Comparison of ENCODE assay signal across 5 worm cellular contexts in genomic region chrV:15815962-15816432, ce11.
A peak's percentile ranks its signal among the peaks of the same experiment; 100 is the strongest.
TF ChIP-seq lines count a peak whose summit lies in the region.

fbxa-69 (minus strand) TSS chrV:15815971.
F54B8.4 (plus strand) TSS chrV:15816382.

TF ChIP-seq in whole organism, L1 larva, 84 proteins besides CTCF, POLR2A, EP300 and RAD21:
- peak; percentile 46 for TF ChIP-seq blmp-1 (tag; optimal IDR thresholded peaks at IDR 0.05; lab: Kevin White, UChicago)
- no peak for TF ChIP-seq lin-39 (tag; optimal IDR thresholded peaks at IDR 0.05; lab: Kevin White, UChicago)
- TF ChIP-seq efl-1 (optimal IDR thresholded peaks at IDR 0.05; lab: Kevin White, UChicago): no peak
- TF ChIP-seq efl-1 (GFP tag; optimal IDR thresholded peaks at IDR 0.05 in 1 of 2; lab: Kevin White, UChicago): peak in 1 of 2 experiments; percentile 92
- TF ChIP-seq lin-35 (GFP tag; optimal IDR thresholded peaks at IDR 0.05; lab: Kevin White, UChicago): peak in 1 of 2 experiments; percentile 5
- peak; percentile 31 for TF ChIP-seq nhr-85 (tag; lab: Kevin White, UChicago)
- no peak for TF ChIP-seq ztf-4 (tag; optimal IDR thresholded peaks at IDR 0.05; lab: Kevin White, UChicago)

TF ChIP-seq in whole organism, L2 larva, 48 proteins besides CTCF, POLR2A, EP300 and RAD21:
- TF ChIP-seq ceh-82 (tag; optimal IDR thresholded peaks at IDR 0.05; lab: Kevin White, UChicago) (no peak), gmeb-1 (tag; optimal IDR thresholded peaks at IDR 0.05; lab: Kevin White, UChicago) (no peak), lin-11 (tag; optimal IDR thresholded peaks at IDR 0.05; lab: Kevin White, UChicago) (no peak), ZK546.5 (tag; optimal IDR thresholded peaks at IDR 0.05; lab: Kevin White, UChicago) (no peak), nhr-25 (tag; optimal IDR thresholded peaks at IDR 0.05; lab: Kevin White, UChicago) (no peak), nhr-129 (tag; optimal IDR thresholded peaks at IDR 0.05; lab: Kevin White, UChicago) (peak; percentile 48), nhr-12 (tag; optimal IDR thresholded peaks at IDR 0.05; lab: Kevin White, UChicago) (no peak), elt-1 (tag; optimal IDR thresholded peaks at IDR 0.05; lab: Kevin White, UChicago) (no peak), mdl-1 (tag; optimal IDR thresholded peaks at IDR 0.05; lab: Kevin White, UChicago) (no peak), nhr-6 (tag; optimal IDR thresholded peaks at IDR 0.05; lab: Kevin White, UChicago) (no peak), blmp-1 (tag; optimal IDR thresholded peaks at IDR 0.05; lab: Kevin White, UChicago; ENCODE audit: insufficient read depth) (peak; percentile 40), sem-4 (tag; optimal IDR thresholded peaks at IDR 0.05; lab: Kevin White, UChicago) (no peak), crh-2 (tag; optimal IDR thresholded peaks at IDR 0.05; lab: Kevin White, UChicago) (no peak), nhr-11 (tag; optimal IDR thresholded peaks at IDR 0.05; lab: Kevin White, UChicago) (no peak), ztf-11 (tag; optimal IDR thresholded peaks at IDR 0.05; lab: Kevin White, UChicago) (no peak), sma-9 (GFP tag; optimal IDR thresholded peaks at IDR 0.05; lab: Kevin White, UChicago) (peak; percentile 22), sma-9 (tag; optimal IDR thresholded peaks at IDR 0.05; lab: Kevin White, UChicago) (no peak), lin-39 (tag; optimal IDR thresholded peaks at IDR 0.05; lab: Kevin White, UChicago) (no peak), lin-13 (GFP tag; optimal IDR thresholded peaks at IDR 0.05; lab: Kevin White, UChicago) (no peak), ztf-1 (GFP tag; conservative IDR thresholded peaks at IDR 0.05; lab: Robert Waterston, UW) (no peak), F13H6.1 (tag; optimal IDR thresholded peaks at IDR 0.05; lab: Kevin White, UChicago) (no peak)

TF ChIP-seq in whole organism, L4 larva, 104 proteins besides CTCF, POLR2A, EP300 and RAD21:
- TF ChIP-seq Y5F2A.4 (GFP tag; optimal IDR thresholded peaks at IDR 0.05; lab: Kevin White, UChicago): no peak
- no peak for TF ChIP-seq unc-62 (GFP tag; optimal IDR thresholded peaks at IDR 0.05 in 1 of 2; lab: Kevin White, UChicago)
- no peak for TF ChIP-seq unc-62 (tag; optimal IDR thresholded peaks at IDR 0.05; lab: Kevin White, UChicago)
- no peak for TF ChIP-seq pqm-1 (tag; optimal IDR thresholded peaks at IDR 0.05; lab: Kevin White, UChicago)
- TF ChIP-seq hmg-1.1 (GFP tag; IDR thresholded peaks at IDR 0.05; lab: Robert Waterston, UW): no peak
- peak; percentile 43 for TF ChIP-seq nhr-28 (tag; optimal IDR thresholded peaks at IDR 0.05; lab: Kevin White, UChicago)
- peak; percentile 32 for TF ChIP-seq aha-1 (tag; lab: Kevin White, UChicago)
- TF ChIP-seq ZK337.2 (GFP tag; IDR thresholded peaks at IDR 0.05; lab: Robert Waterston, UW): no peak
- TF ChIP-seq sdz-12 (GFP tag; optimal IDR thresholded peaks at IDR 0.05; lab: Kevin White, UChicago): no peak
- TF ChIP-seq zag-1 (tag; optimal IDR thresholded peaks at IDR 0.05; lab: Kevin White, UChicago): no peak
- TF ChIP-seq ceh-62 (tag; optimal IDR thresholded peaks at IDR 0.05; lab: Kevin White, UChicago): no peak
- no peak for TF ChIP-seq arid-1 (GFP tag; conservative IDR thresholded peaks at IDR 0.05; lab: Robert Waterston, UW)
- TF ChIP-seq mxl-3 (GFP tag; optimal IDR thresholded peaks at IDR 0.05; lab: Kevin White, UChicago): peak; percentile 31
- TF ChIP-seq zip-2 (tag; optimal IDR thresholded peaks at IDR 0.05; lab: Kevin White, UChicago): peak; percentile 71
- peak; percentile 12; the same call in 1 of the 2 replicates for TF ChIP-seq dmd-6 (GFP tag; IDR thresholded peaks at IDR 0.05; lab: Robert Waterston, UW)
- no peak for TF ChIP-seq vab-7 (GFP tag; IDR thresholded peaks at IDR 0.05; lab: Robert Waterston, UW)
- no peak for TF ChIP-seq F37D6.2 (tag; optimal IDR thresholded peaks at IDR 0.05; lab: Kevin White, UChicago)
- TF ChIP-seq hlh-30 (tag; optimal IDR thresholded peaks at IDR 0.05; lab: Kevin White, UChicago; ENCODE audit: insufficient read depth): peak; percentile 24

TF ChIP-seq in whole organism, mixed stage, embryonic, 35 proteins besides CTCF, POLR2A, EP300 and RAD21:
- no peak for TF ChIP-seq M03D4.4 (tag; optimal IDR thresholded peaks at IDR 0.05; lab: Kevin White, UChicago)
- no peak for TF ChIP-seq drap-1 (GFP tag; optimal IDR thresholded peaks at IDR 0.05; lab: Kevin White, UChicago)
- no peak for TF ChIP-seq lin-32 (GFP tag; optimal IDR thresholded peaks at IDR 0.05; lab: Kevin White, UChicago)
- TF ChIP-seq pha-4 (tag; optimal IDR thresholded peaks at IDR 0.05; lab: Kevin White, UChicago): no peak
- peak; percentile 19 for TF ChIP-seq zip-8 (tag; optimal IDR thresholded peaks at IDR 0.05; lab: Kevin White, UChicago)
- TF ChIP-seq elt-3 (tag; optimal IDR thresholded peaks at IDR 0.05; lab: Kevin White, UChicago): no peak
- no peak for TF ChIP-seq snpc-4 (tag; optimal IDR thresholded peaks at IDR 0.05; lab: Kevin White, UChicago)
- TF ChIP-seq hlh-1 (tag; optimal IDR thresholded peaks at IDR 0.05; lab: Kevin White, UChicago): no peak

TF ChIP-seq in whole organism, young adult, 124 proteins besides CTCF, POLR2A, EP300 and RAD21:
- TF ChIP-seq hmg-1.2 (GFP tag; IDR thresholded peaks at IDR 0.05; lab: Robert Waterston, UW) (peak; percentile 24; the same call in 1 of the 2 replicates), aptf-3 (GFP tag; IDR thresholded peaks at IDR 0.05; lab: Robert Waterston, UW) (no peak)
